Worm (Caenorhabditis elegans): ENCODE measurements around the gene egli-1.

The egli-1 gene

DNA sequence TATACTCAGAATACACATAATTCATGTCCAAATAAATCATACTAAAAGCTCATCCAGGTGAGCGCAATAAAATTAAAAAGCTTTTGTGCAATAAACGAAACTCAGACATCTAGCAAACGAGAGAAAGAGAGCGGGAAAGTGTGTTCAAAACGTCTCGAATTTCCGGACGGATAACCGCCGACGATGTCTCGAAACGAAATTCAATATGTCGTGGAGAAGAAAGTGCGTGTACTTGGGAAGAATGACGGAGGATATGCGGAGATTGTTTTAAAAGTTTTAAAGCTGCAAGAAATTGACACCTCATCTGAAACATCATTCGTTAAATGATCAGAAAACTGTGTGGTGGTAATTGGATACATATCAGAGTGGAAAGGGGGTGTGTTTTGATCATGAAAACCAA is 9.0 kb upstream of the egli-1 start:
- no peak for TF ChIP-seq dao-5 (tag; optimal IDR thresholded peaks at IDR 0.05)
- TF ChIP-seq him-1 (tag; optimal IDR thresholded peaks at IDR 0.05) = no peak
- TF ChIP-seq W03F9.2 (tag; optimal IDR thresholded peaks at IDR 0.05) = no peak

DNA sequence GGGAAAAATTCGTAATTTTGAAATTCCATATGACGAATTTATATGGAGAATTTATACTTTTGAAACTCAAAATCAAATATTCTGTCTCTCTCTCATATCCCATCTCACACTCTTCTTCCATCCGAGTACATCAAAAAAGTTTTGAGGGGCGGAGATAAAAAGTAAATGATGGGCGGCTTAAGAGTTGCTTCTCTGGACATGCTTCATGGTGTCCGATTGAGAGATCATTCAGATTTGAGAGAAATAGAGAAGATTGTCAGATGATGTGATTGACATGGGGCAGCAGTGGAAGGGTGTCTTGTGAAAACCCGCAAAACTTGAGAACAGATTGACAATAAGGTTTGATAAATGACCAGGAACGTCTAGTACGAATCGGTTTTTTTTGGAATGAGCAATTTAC is 8.1 kb upstream of the egli-1 start:
- no peak for TF ChIP-seq him-1 (tag; optimal IDR thresholded peaks at IDR 0.05)
- no peak for TF ChIP-seq dao-5 (tag; optimal IDR thresholded peaks at IDR 0.05)
- TF ChIP-seq W03F9.2 (tag; optimal IDR thresholded peaks at IDR 0.05) = no peak

DNA sequence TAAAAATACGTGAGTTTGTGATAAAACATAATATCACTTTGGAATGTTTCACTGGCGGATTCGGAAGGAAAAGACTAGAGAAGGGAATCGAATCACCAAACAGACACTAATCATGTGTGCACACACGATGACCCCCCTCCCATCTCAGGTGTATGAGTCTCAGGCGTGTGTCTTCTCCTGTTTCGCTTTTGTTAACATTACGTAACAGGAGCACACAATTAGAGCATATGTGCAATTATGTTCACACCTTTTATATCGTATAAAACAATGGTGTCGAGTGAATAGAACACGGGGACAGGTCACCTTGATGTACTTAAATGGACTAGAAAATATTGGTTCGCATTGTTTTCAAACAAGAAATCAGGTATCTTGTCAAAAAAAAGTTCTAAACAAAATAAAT is 7.0 kb upstream of the egli-1 start:
- TF ChIP-seq him-1 (tag; optimal IDR thresholded peaks at IDR 0.05) (no peak), W03F9.2 (tag; optimal IDR thresholded peaks at IDR 0.05) (no peak), dao-5 (tag; optimal IDR thresholded peaks at IDR 0.05) (no peak)

DNA sequence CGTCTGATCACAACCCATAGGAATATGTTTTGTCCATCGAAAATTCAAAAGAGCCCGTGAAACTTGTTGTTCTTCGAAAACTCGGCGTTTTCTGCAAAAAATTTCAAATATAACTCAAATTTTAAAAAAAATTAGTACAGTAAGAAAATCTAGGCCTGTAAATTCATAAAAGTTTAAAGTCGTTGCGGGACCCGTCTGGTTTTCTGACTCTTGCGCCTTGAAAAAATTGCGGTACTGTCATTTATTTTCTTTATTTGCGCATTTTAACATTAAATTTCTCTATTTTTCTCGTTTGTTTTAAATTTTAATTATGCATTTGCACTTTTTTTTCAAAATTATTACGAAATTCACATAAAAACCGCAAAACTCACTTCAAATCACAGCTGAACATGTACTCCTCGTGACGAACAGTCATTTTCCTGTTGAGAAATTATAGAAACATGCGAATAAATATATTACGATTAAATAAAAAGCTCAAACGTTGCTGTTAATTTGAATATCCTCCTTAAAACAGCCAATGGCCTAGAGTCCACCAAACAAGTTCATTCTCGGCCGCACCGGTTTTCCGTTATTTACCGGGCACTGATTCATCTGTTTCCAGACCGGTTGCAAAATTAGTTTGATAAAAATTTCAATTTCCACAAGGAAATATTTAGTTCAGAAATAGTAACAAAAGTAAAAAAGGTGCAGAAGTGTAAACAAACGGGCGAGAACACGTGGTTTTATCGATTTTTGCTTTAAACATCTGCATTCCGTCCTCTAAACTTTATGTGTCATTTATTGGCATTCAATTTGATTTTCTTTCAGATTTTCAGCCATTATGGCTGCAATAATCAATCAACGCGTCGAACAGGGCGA is 4.5 kb upstream of the egli-1 start, which contains the start of the genes csa-1 and wdfy-2:
csa-1 (minus strand) TSS at position 669 of the 858 bp plus-strand sequence.
wdfy-2 (plus strand) TSS at position 808 of the 858 bp plus-strand sequence.
- TF ChIP-seq dao-5 (tag; optimal IDR thresholded peaks at IDR 0.05) = no peak
- no peak for TF ChIP-seq him-1 (tag; optimal IDR thresholded peaks at IDR 0.05)
- no peak for TF ChIP-seq W03F9.2 (tag; optimal IDR thresholded peaks at IDR 0.05)

DNA sequence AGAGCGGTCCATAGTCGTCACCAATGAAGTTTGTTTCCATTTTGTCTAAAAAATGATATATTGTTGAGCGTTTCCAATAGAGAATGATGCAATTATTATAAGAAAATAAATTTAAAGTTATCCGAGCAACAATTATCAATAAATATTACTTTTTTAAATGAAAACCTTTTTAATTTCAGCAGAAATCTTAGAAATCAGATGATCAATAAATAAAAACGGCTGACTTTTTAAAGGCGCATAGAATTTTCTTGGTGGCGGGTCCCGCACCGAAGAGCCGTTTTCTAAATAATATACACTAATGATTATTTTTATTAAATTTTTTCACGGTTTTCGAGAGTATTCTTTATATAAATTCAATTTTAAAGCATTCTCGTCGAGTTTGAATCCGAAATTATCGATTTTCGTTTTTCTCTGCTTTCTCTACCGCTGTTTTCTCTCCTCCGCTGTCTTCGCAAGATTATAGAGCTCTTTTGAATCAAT is 850 bp upstream of the egli-1 start, which contains the start of gene rab-39:
rab-39 (minus strand) TSS at position 51 of the 480 bp plus-strand sequence.
- no peak for TF ChIP-seq dao-5 (tag; optimal IDR thresholded peaks at IDR 0.05)
- peak; percentile 70 for TF ChIP-seq W03F9.2 (tag; optimal IDR thresholded peaks at IDR 0.05)
- TF ChIP-seq him-1 (tag; optimal IDR thresholded peaks at IDR 0.05) = no peak

DNA sequence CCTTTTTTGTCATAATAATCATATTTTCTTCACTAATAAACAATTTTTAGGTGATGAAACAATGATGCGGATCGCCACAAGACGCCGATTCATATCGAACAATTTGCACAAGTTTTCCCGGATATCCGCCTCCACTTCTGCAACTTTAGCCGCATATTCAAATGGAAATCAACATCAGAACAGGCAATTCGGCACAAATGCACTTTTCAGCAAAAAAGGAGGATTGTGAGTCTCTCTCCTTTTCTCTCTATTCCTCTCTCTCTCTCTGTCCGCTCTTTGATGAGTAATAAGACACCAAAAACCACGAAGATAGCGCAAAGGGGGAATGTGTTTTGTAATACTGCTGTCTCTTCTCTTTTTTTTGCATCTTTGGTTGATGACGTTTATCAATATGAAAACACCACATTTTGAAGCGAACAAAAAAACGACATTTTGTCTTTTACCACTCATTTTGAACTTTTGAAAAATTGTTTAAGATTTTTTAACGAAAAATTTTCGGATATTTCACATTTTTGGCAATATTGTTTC is 1.1 kb downstream of the egli-1 start, which contains the start of gene eat-3:
eat-3 (plus strand) TSS at position 51 of the 528 bp plus-strand sequence.
- TF ChIP-seq him-1 (tag; optimal IDR thresholded peaks at IDR 0.05) (no peak), W03F9.2 (tag; optimal IDR thresholded peaks at IDR 0.05) (no peak), dao-5 (tag; optimal IDR thresholded peaks at IDR 0.05) (no peak)

DNA sequence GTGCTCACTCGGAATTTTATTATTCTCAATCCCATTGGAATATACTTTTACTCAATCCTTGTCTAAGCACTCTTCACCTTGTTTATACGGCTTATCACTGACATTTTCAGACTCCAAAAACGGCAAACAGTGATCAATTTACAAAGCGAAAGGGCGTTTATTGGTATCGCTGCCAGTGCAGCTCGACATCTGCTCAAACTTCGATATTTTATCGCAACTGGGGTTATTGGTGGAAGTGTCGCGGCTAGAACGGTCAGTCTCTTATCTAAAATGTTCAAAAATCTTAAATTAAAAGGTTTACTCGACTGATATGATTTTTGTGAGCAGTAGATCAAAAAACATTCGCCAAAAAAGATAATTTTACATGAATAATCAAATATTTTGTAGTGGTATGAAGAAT is 1.8 kb downstream of the egli-1 start:
- TF ChIP-seq W03F9.2 (tag; optimal IDR thresholded peaks at IDR 0.05) = no peak
- no peak for TF ChIP-seq him-1 (tag; optimal IDR thresholded peaks at IDR 0.05)
- TF ChIP-seq dao-5 (tag; optimal IDR thresholded peaks at IDR 0.05) = no peak

DNA sequence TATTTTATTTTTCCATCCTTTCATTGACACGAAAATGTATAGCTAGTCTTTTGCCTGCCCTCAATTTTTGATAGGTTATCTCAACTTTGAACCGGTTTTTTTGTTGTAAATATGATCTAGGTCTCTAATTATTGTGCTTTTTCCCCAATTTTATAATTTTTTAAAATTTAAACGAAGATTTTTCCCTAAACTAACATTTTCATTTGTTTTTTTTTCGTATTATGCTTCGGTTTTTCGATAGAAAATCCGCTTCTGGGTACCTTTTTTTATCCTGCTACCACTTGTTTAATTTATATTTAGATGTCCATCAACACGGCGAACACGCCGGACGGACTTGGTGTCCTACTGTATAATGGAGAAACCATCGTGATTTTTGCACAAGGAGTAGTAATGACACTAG is 5.7 kb downstream of the egli-1 start, which contains the start of gene wbp-2:
wbp-2 (plus strand) TSS at position 301 of the 400 bp plus-strand sequence.
- no peak for TF ChIP-seq him-1 (tag; optimal IDR thresholded peaks at IDR 0.05)
- TF ChIP-seq dao-5 (tag; optimal IDR thresholded peaks at IDR 0.05) = no peak
- TF ChIP-seq W03F9.2 (tag; optimal IDR thresholded peaks at IDR 0.05) = no peak

DNA sequence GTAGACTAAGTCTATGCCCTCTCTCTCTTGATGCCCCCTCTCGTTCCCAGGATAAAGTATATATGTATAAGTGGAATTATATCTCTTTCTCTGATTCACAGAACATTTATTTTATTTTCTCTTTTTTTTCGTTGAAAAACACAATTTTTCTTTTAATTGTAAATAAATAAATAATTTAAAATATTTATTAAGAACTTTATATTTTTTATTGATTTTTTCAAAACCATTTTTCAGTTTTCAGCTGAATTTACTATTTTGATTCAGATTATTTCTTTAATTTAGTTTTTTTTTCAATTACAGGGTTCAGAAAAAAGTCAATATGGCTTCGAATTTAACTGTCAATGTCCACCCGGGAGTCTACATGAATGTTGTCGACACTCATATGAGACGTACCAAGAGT is 7.6 kb downstream of the egli-1 start, which contains the start of gene eif-3.F:
eif-3.F (plus strand) TSS at position 301 of the 400 bp plus-strand sequence.
- TF ChIP-seq him-1 (tag; optimal IDR thresholded peaks at IDR 0.05) (no peak), dao-5 (tag; optimal IDR thresholded peaks at IDR 0.05) (no peak), W03F9.2 (tag; optimal IDR thresholded peaks at IDR 0.05) (no peak)

DNA sequence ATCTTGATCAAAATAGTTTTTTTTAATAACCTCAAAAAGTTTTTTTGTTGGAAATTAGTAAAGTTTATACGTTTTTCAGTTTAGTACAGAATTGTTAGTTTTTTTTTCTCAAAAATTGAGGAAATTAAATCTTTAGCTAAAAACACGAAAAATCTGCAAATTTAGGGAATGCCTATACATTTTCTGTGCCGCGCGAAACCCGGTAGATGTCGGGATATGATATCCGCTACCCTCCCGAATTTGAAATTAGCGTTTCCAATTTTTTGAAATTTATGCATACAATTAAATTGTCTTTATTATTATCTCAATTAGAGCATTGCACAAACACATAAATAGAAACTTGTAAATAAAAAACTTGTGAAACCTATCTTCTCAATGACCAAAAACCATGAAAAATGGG is 9.3 kb downstream of the egli-1 start:
- no peak for TF ChIP-seq him-1 (tag; optimal IDR thresholded peaks at IDR 0.05)
- TF ChIP-seq dao-5 (tag; optimal IDR thresholded peaks at IDR 0.05) = no peak
- no peak for TF ChIP-seq W03F9.2 (tag; optimal IDR thresholded peaks at IDR 0.05)

DNA sequence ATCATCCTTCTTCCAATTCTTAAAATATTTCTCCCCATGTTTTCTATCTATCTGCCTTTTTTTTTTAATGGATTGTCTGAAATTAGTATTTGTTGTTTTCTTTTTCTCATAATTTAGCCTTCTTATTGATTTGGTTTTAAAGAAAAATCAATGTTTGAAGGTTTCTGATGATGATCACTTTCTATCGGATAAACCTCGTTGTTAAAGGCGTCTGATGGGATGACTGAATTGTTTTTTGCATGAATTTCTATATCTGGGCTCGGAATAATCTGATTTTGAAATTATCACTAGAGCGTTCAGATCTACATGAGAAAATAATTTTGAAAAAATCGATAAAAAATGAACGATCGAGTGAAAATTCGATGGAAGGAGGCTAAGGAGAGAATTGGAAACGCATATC is 10.0 kb downstream of the egli-1 start, which contains the start of gene scp-1:
scp-1 (plus strand) TSS at position 301 of the 400 bp plus-strand sequence.
- TF ChIP-seq him-1 (tag; optimal IDR thresholded peaks at IDR 0.05) (no peak), W03F9.2 (tag; optimal IDR thresholded peaks at IDR 0.05) (no peak), dao-5 (tag; optimal IDR thresholded peaks at IDR 0.05) (no peak)

DNA sequence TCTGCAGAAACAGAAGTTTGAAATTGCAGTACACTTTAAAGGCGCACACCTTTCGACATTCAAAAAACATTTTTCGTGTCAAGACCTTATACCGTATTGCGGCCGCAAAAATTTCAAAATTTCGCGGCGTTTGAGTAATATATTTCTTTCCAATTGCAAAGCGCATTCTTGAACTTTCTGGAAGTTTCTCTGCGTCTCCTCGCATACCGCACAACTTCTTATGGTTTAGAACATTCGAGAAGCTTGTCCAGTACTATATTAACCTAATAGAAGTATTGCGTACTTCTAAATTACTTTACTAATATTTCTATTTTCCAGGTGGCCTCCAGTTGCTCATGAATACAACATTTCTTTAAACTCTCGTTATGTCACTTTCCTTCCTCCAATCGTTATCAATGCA is 12.9 kb downstream of the egli-1 start:
- TF ChIP-seq him-1 (tag; optimal IDR thresholded peaks at IDR 0.05) (no peak), W03F9.2 (tag; optimal IDR thresholded peaks at IDR 0.05) (no peak), dao-5 (tag; optimal IDR thresholded peaks at IDR 0.05) (no peak)

DNA sequence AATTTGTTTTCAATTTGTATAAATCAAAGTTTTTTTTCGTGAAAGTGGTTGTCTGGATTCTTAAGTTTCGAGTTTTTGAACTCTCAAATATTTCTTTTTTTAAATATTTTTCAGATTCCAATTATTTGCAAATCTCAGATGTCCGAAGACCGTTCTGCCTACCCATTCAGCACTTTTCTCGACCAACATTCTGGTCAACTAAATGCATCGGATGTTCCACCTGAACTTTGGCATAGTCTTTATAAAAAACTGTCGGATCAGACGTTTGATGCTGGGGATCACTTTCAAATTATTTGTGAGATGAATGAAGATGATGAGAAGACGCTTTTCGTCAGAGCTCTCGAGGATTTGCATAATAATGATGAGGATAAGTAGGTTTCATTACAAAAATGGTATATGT is 15.1 kb downstream of the egli-1 start, which contains the start of gene ttll-12:
ttll-12 (plus strand) TSS at position 139 of the 400 bp plus-strand sequence.
- TF ChIP-seq dao-5 (tag; optimal IDR thresholded peaks at IDR 0.05) (no peak), him-1 (tag; optimal IDR thresholded peaks at IDR 0.05) (no peak), W03F9.2 (tag; optimal IDR thresholded peaks at IDR 0.05) (no peak)

DNA sequence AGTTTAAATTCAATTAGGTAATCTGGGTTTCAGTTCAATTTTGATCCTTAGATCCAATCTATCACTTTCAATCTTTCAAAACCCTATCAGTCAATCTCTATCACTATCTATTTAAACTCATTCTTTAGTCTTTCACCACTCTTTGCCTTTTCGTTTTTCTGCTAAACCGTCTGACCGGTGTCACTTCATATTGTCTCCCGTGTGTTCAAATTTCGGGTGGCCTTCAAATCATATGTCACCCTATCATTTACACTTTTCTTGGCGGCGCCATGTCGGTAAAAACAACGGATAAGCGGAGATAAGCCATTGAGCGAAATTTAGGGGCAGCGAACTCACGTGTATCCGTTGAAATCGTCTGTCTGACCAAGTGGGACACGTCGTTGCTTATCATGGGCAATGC is 20.2 kb downstream of the egli-1 start:
- no peak for TF ChIP-seq W03F9.2 (tag; optimal IDR thresholded peaks at IDR 0.05)
- no peak for TF ChIP-seq him-1 (tag; optimal IDR thresholded peaks at IDR 0.05)
- TF ChIP-seq dao-5 (tag; optimal IDR thresholded peaks at IDR 0.05) = no peak

Measured in whole organism, L4/young adult.